Worm (Caenorhabditis elegans) whole organism, L1 larva: ENCODE results near the gene chil-16.

Source experiments
- C04F5.9 ChIP-seq: sonication (generic microtip); optimal IDR thresholded peaks from 2 replicates; lab custom pipeline; 2016; ENCODE audit warnings: missing genetic modification characterization, missing compliant biosample characterization
- C16A3.4 ChIP-seq: fragments of 150-350 bp; optimal IDR thresholded peaks from 2 replicates; lab custom pipeline; 2014; ENCODE audit warnings: missing biosample characterization, missing genetic modification characterization
- C34B4.2 ChIP-seq: sonication (generic microtip); optimal IDR thresholded peaks from 2 replicates; lab custom pipeline; 2017; ENCODE audit warnings: mild to moderate bottlenecking, missing genetic modification characterization, missing compliant biosample characterization
- F16B12.6 ChIP-seq: fragments of 150-350 bp; optimal IDR thresholded peaks from 2 replicates; lab custom pipeline; 2014; ENCODE audit warnings: missing biosample characterization, missing genetic modification characterization
- aha-1 ChIP-seq: fragments of 150-350 bp; optimal IDR thresholded peaks from 2 replicates; lab custom pipeline; 2014; ENCODE audit warnings: missing biosample characterization, missing genetic modification characterization
- aly-2 ChIP-seq: fragments of 150-350 bp; optimal IDR thresholded peaks from 2 replicates; lab custom pipeline; 2014; ENCODE audit warnings: missing biosample characterization, missing genetic modification characterization
- ama-1 ChIP-seq: fragments of 150-350 bp; optimal IDR thresholded peaks from 2 replicates; lab custom pipeline; 2014
- blmp-1 ChIP-seq: fragments of 150-350 bp; optimal IDR thresholded peaks from 2 replicates; lab custom pipeline; 2014; ENCODE audit warnings: missing biosample characterization, missing genetic modification characterization
- ceh-63 ChIP-seq: fragments of 200-800 bp; sonication (Bioruptor generic); optimal IDR thresholded peaks from 2 replicates; lab custom pipeline; 2018; ENCODE audit warnings: mild to moderate bottlenecking, missing genetic modification characterization, missing compliant biosample characterization
- ceh-8 ChIP-seq: fragments of 200-800 bp; sonication (Bioruptor generic); optimal IDR thresholded peaks from 2 replicates; lab custom pipeline; 2018; ENCODE audit warnings: mild to moderate bottlenecking, missing genetic modification characterization, moderate library complexity, missing compliant biosample characterization
- ceh-88 ChIP-seq: fragments of 200-800 bp; sonication (Bioruptor generic); IDR thresholded peaks from 2 replicates; pipeline ENCODE4 v1.3.6; 2022; ENCODE audit warnings: missing genetic modification characterization, missing compliant biosample characterization
- ceh-90 ChIP-seq: sonication (generic microtip); optimal IDR thresholded peaks from 2 replicates; lab custom pipeline; 2016; ENCODE audit warnings: missing genetic modification characterization, missing compliant biosample characterization
- dpl-1 ChIP-seq, 3 experiments: fragments of 150-350 bp in 2 of 3; sonication (generic microtip) in 1 of 3; optimal IDR thresholded peaks; 2 replicates each; lab custom pipeline; 2014 to 2017; ENCODE audit warnings: missing biosample characterization in 3 of 3, missing genetic modification characterization in 3 of 3, missing genetic modification reagents in 3 of 3
- efl-1 ChIP-seq, 4 experiments: fragments of 150-350 bp; optimal IDR thresholded peaks in 3 of 4; peaks in 1 of 4; 1 replicate in 1 of 4; 2 replicates in 3 of 4; lab custom pipeline; 2014; ENCODE audit warnings: missing biosample characterization in 2 of 4, missing genetic modification characterization in 2 of 4, missing genetic modification reagents in 2 of 4
- egl-13 ChIP-seq: sonication (generic microtip); optimal IDR thresholded peaks from 2 replicates; lab custom pipeline; 2016; ENCODE audit warnings: missing genotype, missing genetic modification reagents, missing genetic modification characterization, missing compliant biosample characterization
- ets-5 ChIP-seq: fragments of 200-800 bp; sonication (Bioruptor generic); IDR thresholded peaks from 2 replicates; pipeline ENCODE4 v1.3.6; 2022; ENCODE audit warnings: missing genetic modification characterization, missing compliant biosample characterization
- fkh-4 ChIP-seq: sonication (generic microtip); optimal IDR thresholded peaks from 2 replicates; lab custom pipeline; 2016; ENCODE audit warnings: missing compliant biosample characterization, missing genetic modification characterization, borderline replicate concordance
- fos-1 ChIP-seq: fragments of 150-350 bp; optimal IDR thresholded peaks from 2 replicates; lab custom pipeline; 2014; ENCODE audit warnings: missing biosample characterization, missing genetic modification characterization
- grh-1 ChIP-seq: fragments of 200-800 bp; sonication (Bioruptor generic); IDR thresholded peaks from 2 replicates; pipeline ENCODE4 v1.3.6; 2022; ENCODE audit warnings: missing genetic modification reagents, missing genetic modification characterization, missing compliant biosample characterization
- hlh-17 ChIP-seq: fragments of 200-800 bp; sonication (Bioruptor generic); optimal IDR thresholded peaks from 2 replicates; lab custom pipeline; 2018; ENCODE audit warnings: missing genetic modification characterization, mild to moderate bottlenecking, missing compliant biosample characterization, moderate library complexity, borderline replicate concordance
- hlh-4 ChIP-seq: sonication (generic microtip); optimal IDR thresholded peaks from 2 replicates; lab custom pipeline; 2016; ENCODE audit warnings: mild to moderate bottlenecking, missing genetic modification characterization, missing compliant biosample characterization
- hpl-2 ChIP-seq: fragments of 150-350 bp; optimal IDR thresholded peaks from 2 replicates; lab custom pipeline; 2014; ENCODE audit warnings: missing biosample characterization, missing genetic modification reagents, missing genetic modification characterization
- irx-1 ChIP-seq: sonication (generic microtip); optimal IDR thresholded peaks from 2 replicates; lab custom pipeline; 2016; ENCODE audit warnings: missing genetic modification characterization, missing compliant biosample characterization
- lin-13 ChIP-seq: fragments of 150-350 bp; optimal IDR thresholded peaks from 2 replicates; lab custom pipeline; 2014; ENCODE audit warnings: missing biosample characterization, missing genetic modification reagents, missing genetic modification characterization
- lin-15B ChIP-seq: fragments of 150-350 bp; sonication (generic microtip); optimal IDR thresholded peaks from 3 replicates; lab custom pipeline; 2014; ENCODE audit warnings: missing biosample characterization, missing genetic modification characterization
- lin-39 ChIP-seq: fragments of 150-350 bp; optimal IDR thresholded peaks from 2 replicates; lab custom pipeline; 2014; ENCODE audit warnings: missing biosample characterization, missing genetic modification reagents, missing genetic modification characterization
- lir-3 ChIP-seq: sonication (generic microtip); optimal IDR thresholded peaks from 2 replicates; lab custom pipeline; 2016; ENCODE audit warnings: mild to moderate bottlenecking, missing genetic modification characterization, moderate library complexity, missing compliant biosample characterization; ENCODE audit not compliant: poor library complexity
- mab-9 ChIP-seq: fragments of 200-800 bp; sonication (Bioruptor generic); IDR thresholded peaks from 2 replicates; pipeline ENCODE4 v1.3.6; 2022; ENCODE audit warnings: missing genetic modification reagents, missing genetic modification characterization, missing compliant biosample characterization
- mdl-1 ChIP-seq, 2 experiments: fragments of 150-350 bp; optimal IDR thresholded peaks; 2 replicates each; lab custom pipeline; 2014 to 2017; ENCODE audit warnings: missing biosample characterization in 2 of 2, missing genetic modification characterization in 2 of 2, inconsistent platforms in 1 of 2
- mef-2 ChIP-seq: fragments of 150-350 bp; optimal IDR thresholded peaks from 2 replicates; lab custom pipeline; 2014; ENCODE audit warnings: missing biosample characterization, missing genetic modification characterization
- nhr-11 ChIP-seq: fragments of 150-350 bp; optimal IDR thresholded peaks from 2 replicates; lab custom pipeline; 2014; ENCODE audit warnings: missing biosample characterization, missing genetic modification characterization
- nhr-19 ChIP-seq: fragments of 200-800 bp; sonication (Bioruptor generic); conservative IDR thresholded peaks from 2 replicates; pipeline ENCODE4 v1.3.6; 2022; ENCODE audit warnings: missing genetic modification characterization, missing compliant biosample characterization
- nhr-20 ChIP-seq: sonication (generic microtip); optimal IDR thresholded peaks from 2 replicates; lab custom pipeline; 2016; ENCODE audit warnings: mild to moderate bottlenecking, missing genetic modification characterization, missing compliant biosample characterization
- nhr-47 ChIP-seq: sonication (generic microtip); optimal IDR thresholded peaks from 2 replicates; lab custom pipeline; 2016; ENCODE audit warnings: mild to moderate bottlenecking, missing genetic modification characterization, moderate library complexity, missing compliant biosample characterization
- nhr-71 ChIP-seq: sonication (generic microtip); optimal IDR thresholded peaks from 2 replicates; lab custom pipeline; 2016; ENCODE audit warnings: mild to moderate bottlenecking, missing genetic modification characterization, moderate library complexity, missing compliant biosample characterization
- nhr-85 ChIP-seq: sonication (generic microtip); peaks from one replicate; lab custom pipeline; 2016; ENCODE audit warnings: missing genetic modification characterization, inconsistent platforms, missing compliant biosample characterization
- nhr-90 ChIP-seq: sonication (generic microtip); optimal IDR thresholded peaks from 2 replicates; lab custom pipeline; 2016; ENCODE audit warnings: mild to moderate bottlenecking, missing genetic modification characterization, missing compliant biosample characterization; ENCODE audit not compliant: poor library complexity
- pax-3 ChIP-seq: fragments of 200-800 bp; sonication (Bioruptor generic); optimal IDR thresholded peaks from 2 replicates; lab custom pipeline; 2018; ENCODE audit warnings: mild to moderate bottlenecking, missing genetic modification characterization, moderate library complexity, missing compliant biosample characterization
- pqm-1 ChIP-seq: sonication (generic microtip); optimal IDR thresholded peaks from 3 replicates; lab custom pipeline; 2017; ENCODE audit warnings: missing biosample characterization, missing genetic modification characterization
- rnt-1 ChIP-seq: sonication (generic microtip); optimal IDR thresholded peaks from 2 replicates; lab custom pipeline; 2016; ENCODE audit warnings: mild to moderate bottlenecking, missing genetic modification characterization, moderate library complexity, missing compliant biosample characterization
- snpc-4 ChIP-seq: fragments of 150-350 bp; optimal IDR thresholded peaks from 2 replicates; lab custom pipeline; 2014; ENCODE audit warnings: missing biosample characterization, missing genetic modification characterization
- sox-4 ChIP-seq: sonication (generic microtip); optimal IDR thresholded peaks from 2 replicates; lab custom pipeline; 2016; ENCODE audit warnings: missing genetic modification characterization, missing compliant biosample characterization
- sptf-1 ChIP-seq: fragments of 150-350 bp; optimal IDR thresholded peaks from 2 replicates; lab custom pipeline; 2014; ENCODE audit warnings: missing biosample characterization, missing genetic modification characterization
- sup-37 ChIP-seq: fragments of 200-800 bp; sonication (Bioruptor generic); optimal IDR thresholded peaks from 2 replicates; lab custom pipeline; 2018; ENCODE audit warnings: mild to moderate bottlenecking, missing genetic modification characterization, missing compliant biosample characterization
- swsn-7 ChIP-seq: sonication (generic microtip); optimal IDR thresholded peaks from 2 replicates; lab custom pipeline; 2016; ENCODE audit warnings: missing genetic modification characterization, missing compliant biosample characterization
- tlp-1 ChIP-seq: fragments of 150-350 bp; optimal IDR thresholded peaks from 2 replicates; lab custom pipeline; 2014; ENCODE audit warnings: missing biosample characterization, missing genetic modification characterization
- unc-130 ChIP-seq: fragments of 150-350 bp; optimal IDR thresholded peaks from 2 replicates; lab custom pipeline; 2017; ENCODE audit warnings: missing biosample characterization, missing genetic modification characterization, inconsistent platforms
- unc-30 ChIP-seq: sonication (generic microtip); optimal IDR thresholded peaks from 2 replicates; lab custom pipeline; 2017; ENCODE audit warnings: missing biosample characterization, missing genetic modification characterization
- unc-62 ChIP-seq: fragments of 150-350 bp; optimal IDR thresholded peaks from 2 replicates; lab custom pipeline; 2014; ENCODE audit warnings: missing biosample characterization, missing genetic modification reagents, missing genetic modification characterization
- unc-86 ChIP-seq: sonication (generic microtip); optimal IDR thresholded peaks from 2 replicates; lab custom pipeline; 2016; ENCODE audit warnings: missing genetic modification characterization, missing compliant biosample characterization
- xbp-1 ChIP-seq: sonication (generic microtip); optimal IDR thresholded peaks from 2 replicates; lab custom pipeline; 2016; ENCODE audit warnings: missing genetic modification characterization, missing compliant biosample characterization
- zag-1 ChIP-seq: fragments of 150-350 bp; optimal IDR thresholded peaks from 2 replicates; lab custom pipeline; 2014; ENCODE audit warnings: missing biosample characterization, missing genetic modification characterization
- zip-4 ChIP-seq: fragments of 200-800 bp; sonication (Bioruptor generic); optimal IDR thresholded peaks from 2 replicates; lab custom pipeline; 2018; ENCODE audit warnings: mild to moderate bottlenecking, missing genetic modification characterization, moderate library complexity, missing compliant biosample characterization
- ztf-11 ChIP-seq, 2 experiments: sonication (generic microtip); optimal IDR thresholded peaks; 2 replicates each; lab custom pipeline; 2016 to 2017; ENCODE audit warnings: missing genetic modification characterization in 2 of 2, missing biosample characterization in 1 of 2, missing compliant biosample characterization in 1 of 2

Gene chil-16

DNA sequence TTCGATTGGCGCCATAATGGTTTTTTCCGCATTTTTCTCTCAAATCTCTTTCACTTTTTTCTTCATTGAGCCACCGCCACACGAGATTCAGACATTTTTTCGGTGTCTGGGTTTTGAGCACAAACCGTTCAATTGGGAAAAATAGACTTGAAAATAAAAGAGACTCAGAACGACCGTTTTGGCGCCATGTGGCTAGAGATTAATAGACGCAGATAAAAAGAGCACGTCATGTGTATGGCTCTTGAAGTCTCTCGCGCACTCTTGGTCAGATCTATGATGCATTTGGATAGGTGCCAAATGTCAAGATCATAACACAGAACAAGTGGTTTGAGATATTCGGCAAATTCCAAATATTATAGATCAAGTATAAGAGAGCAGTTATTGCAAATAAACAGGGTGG is 39.7 kb upstream of the chil-16 start:
- TF ChIP-seq tlp-1 (tag; lab: Kevin White, UChicago) (no peak), sup-37 (GFP tag; lab: Kevin White, UChicago) (no peak), zip-4 (GFP tag; lab: Kevin White, UChicago) (no peak), fos-1 (tag; lab: Kevin White, UChicago) (no peak), dpl-1 (GFP tag; optimal IDR thresholded peaks at IDR 0.05; lab: Kevin White, UChicago) (peak in 1 of 3 experiments; percentile 2), rnt-1 (no peak), aha-1 (tag; lab: Kevin White, UChicago) (no peak), lir-3 (tag; lab: Kevin White, UChicago) (no peak), swsn-7 (no peak), irx-1 (tag; lab: Kevin White, UChicago) (no peak), nhr-20 (tag; lab: Kevin White, UChicago) (peak; percentile 42), ztf-11 (tag; optimal IDR thresholded peaks at IDR 0.05; lab: Kevin White, UChicago) (no peak), C34B4.2 (tag; lab: Kevin White, UChicago) (no peak), snpc-4 (tag; lab: Kevin White, UChicago) (no peak), lin-39 (no peak), nhr-85 (no peak), lin-13 (GFP tag; lab: Kevin White, UChicago) (no peak), sptf-1 (tag; lab: Kevin White, UChicago) (no peak), egl-13 (tag; lab: Kevin White, UChicago) (no peak), ama-1 (lab: Kevin White, UChicago) (no peak), ceh-8 (GFP tag; lab: Kevin White, UChicago) (no peak), ceh-88 (no peak), aly-2 (tag; lab: Kevin White, UChicago) (no peak), nhr-90 (no peak), sox-4 (no peak), mab-9 (GFP tag; lab: Robert Waterston, UW) (no peak), C04F5.9 (tag; lab: Kevin White, UChicago) (no peak), C16A3.4 (tag; lab: Kevin White, UChicago) (no peak), nhr-11 (tag; lab: Kevin White, UChicago) (no peak), mdl-1 (tag; optimal IDR thresholded peaks at IDR 0.05; lab: Kevin White, UChicago) (peak in 1 of 2 experiments; percentile 14), mef-2 (tag; lab: Kevin White, UChicago) (no peak), fkh-4 (tag; lab: Kevin White, UChicago) (no peak), nhr-19 (GFP tag; lab: Robert Waterston, UW) (peak; percentile 28; the same call in 1 of the 2 replicates), unc-30 (no peak), pax-3 (tag; lab: Kevin White, UChicago) (no peak), F16B12.6 (tag; lab: Kevin White, UChicago) (no peak), unc-62 (GFP tag; lab: Kevin White, UChicago) (no peak), unc-130 (no peak), hpl-2 (GFP tag; lab: Kevin White, UChicago) (no peak), unc-86 (tag; lab: Kevin White, UChicago) (no peak), ceh-90 (tag; lab: Kevin White, UChicago) (no peak), pqm-1 (tag; lab: Kevin White, UChicago) (no peak), nhr-71 (tag; lab: Kevin White, UChicago) (peak; percentile 72), nhr-47 (tag; lab: Kevin White, UChicago) (no peak), xbp-1 (tag; lab: Kevin White, UChicago) (no peak), efl-1 (optimal IDR thresholded peaks at IDR 0.05; lab: Kevin White, UChicago) (peak in 1 of 2 experiments; percentile 18), efl-1 (GFP tag; optimal IDR thresholded peaks at IDR 0.05 in 1 of 2; lab: Kevin White, UChicago) (no peak), blmp-1 (tag; lab: Kevin White, UChicago) (no peak), hlh-4 (tag; lab: Kevin White, UChicago) (no peak), zag-1 (no peak), grh-1 (GFP tag; lab: Robert Waterston, UW) (no peak), ets-5 (GFP tag; lab: Robert Waterston, UW) (no peak), lin-15B (tag; lab: Kevin White, UChicago) (no peak), hlh-17 (GFP tag; lab: Kevin White, UChicago) (no peak), ceh-63 (no peak)
